Fruit fly (Drosophila melanogaster) whole organism, embryonic: Measurements from ENCODE around the gene Tango1.

Source experiments
- C15 ChIP-seq: fragments of 200-800 bp; sonication (Bioruptor generic); IDR thresholded peaks from 3 replicates; pipeline ENCODE4 v1.3.6; 2022; ENCODE audit warnings: missing biosample characterization, missing genetic modification characterization
- CG10959 ChIP-seq: fragments of 200-800 bp; sonication (Bioruptor generic); IDR thresholded peaks from 2 replicates; pipeline ENCODE4 v1.3.6; 2022; ENCODE audit warnings: missing biosample characterization, missing genetic modification characterization
- CG12744 ChIP-seq: fragments of 200-800 bp; sonication (Bioruptor generic); optimal IDR thresholded peaks from 2 replicates; lab custom pipeline; 2016; ENCODE audit warnings: missing biosample characterization, missing genetic modification characterization
- CG18619 ChIP-seq: fragments of 200-800 bp; sonication (Bioruptor generic); optimal IDR thresholded peaks from 3 replicates; lab custom pipeline; 2017; ENCODE audit warnings: missing biosample characterization, mild to moderate bottlenecking, missing genetic modification characterization
- CG2889 ChIP-seq: fragments of 200-800 bp; sonication (Bioruptor generic); IDR thresholded peaks from 3 replicates; pipeline ENCODE4 v1.3.6; 2022; ENCODE audit warnings: missing biosample characterization, missing genetic modification characterization
- Dfd ChIP-seq, 2 experiments: fragments of >200 bp; optimal IDR thresholded peaks; 2 replicates each; lab custom pipeline; 2017; ENCODE audit warnings: missing biosample characterization in 2 of 2, missing genetic modification characterization in 2 of 2
- HmgZ ChIP-seq: fragments of 200-800 bp; sonication (Bioruptor generic); optimal IDR thresholded peaks from 2 replicates; lab custom pipeline; 2018; ENCODE audit warnings: missing biosample characterization, mild to moderate bottlenecking, missing genetic modification characterization
- Lim3 ChIP-seq: fragments of 200-800 bp; sonication (Bioruptor generic); IDR thresholded peaks from 2 replicates; pipeline ENCODE4 v1.3.6; 2022; ENCODE audit warnings: missing biosample characterization, missing genetic modification characterization
- Nf-YA ChIP-seq: fragments of 200-800 bp; sonication (Bioruptor generic); IDR thresholded peaks from 2 replicates; pipeline ENCODE4 v1.3.6; 2022; ENCODE audit warnings: missing biosample characterization, missing genetic modification characterization
- Xbp1 ChIP-seq: fragments of 200-800 bp; sonication (Bioruptor generic); optimal IDR thresholded peaks from 3 replicates; lab custom pipeline; 2016; ENCODE audit warnings: missing biosample characterization, mild to moderate bottlenecking, missing genetic modification characterization
- br ChIP-seq: fragments of >200 bp; optimal IDR thresholded peaks from 2 replicates; lab custom pipeline; 2017
- chif ChIP-seq, 2 experiments: fragments of 200-800 bp; sonication (Bioruptor generic); optimal IDR thresholded peaks; 3 replicates each; lab custom pipeline; 2016; ENCODE audit warnings: missing biosample characterization in 2 of 2, missing genetic modification characterization in 2 of 2
- gcm ChIP-seq: fragments of 200-800 bp; sonication (Bioruptor generic); optimal IDR thresholded peaks from 2 replicates; lab custom pipeline; 2019; ENCODE audit warnings: missing biosample characterization, mild to moderate bottlenecking, missing genetic modification characterization, moderate library complexity
- klu ChIP-seq: fragments of 200-800 bp; sonication (Bioruptor generic); IDR thresholded peaks from 2 replicates; pipeline ENCODE4 v1.3.6; 2022; ENCODE audit warnings: missing biosample characterization, missing genetic modification characterization

- no peak for TF ChIP-seq CG2889 (GFP tag; lab: Robert Waterston, UW)
- no peak for TF ChIP-seq br (lab: Kevin White, UChicago)
- no peak for TF ChIP-seq gcm (GFP tag; lab: Kevin White, UChicago)
- no peak for TF ChIP-seq chif (GFP tag; optimal IDR thresholded peaks at IDR 0.05; lab: Kevin White, UChicago)
- TF ChIP-seq CG10959, result no peak
- no peak for TF ChIP-seq Xbp1 (GFP tag; lab: Kevin White, UChicago)
- TF ChIP-seq Nf-YA (GFP tag; lab: Robert Waterston, UW), result no peak
- TF ChIP-seq Dfd (GFP tag; optimal IDR thresholded peaks at IDR 0.05; lab: Kevin White, UChicago), result no peak
- no peak for TF ChIP-seq HmgZ (tag; lab: Kevin White, UChicago)
- TF ChIP-seq C15 (GFP tag; lab: Robert Waterston, UW), result no peak
- TF ChIP-seq CG12744, result no peak
- TF ChIP-seq Lim3, result no peak
- no peak for TF ChIP-seq CG18619 (GFP tag; lab: Kevin White, UChicago)
- TF ChIP-seq klu (GFP tag; lab: Robert Waterston, UW), result no peak
Observed at dm6 chr2L:6682909-6683308, 33.7 kb downstream of the Tango1 start.
